Worm (Caenorhabditis elegans): Measurements from ENCODE around the gene K08F9.1.
"Not testable (repeated sequence)": the region's sequence is repeated elsewhere in the genome, so short reads cannot be mapped to it uniquely, and the experiment has no call there.

Gene K08F9.1

DNA sequence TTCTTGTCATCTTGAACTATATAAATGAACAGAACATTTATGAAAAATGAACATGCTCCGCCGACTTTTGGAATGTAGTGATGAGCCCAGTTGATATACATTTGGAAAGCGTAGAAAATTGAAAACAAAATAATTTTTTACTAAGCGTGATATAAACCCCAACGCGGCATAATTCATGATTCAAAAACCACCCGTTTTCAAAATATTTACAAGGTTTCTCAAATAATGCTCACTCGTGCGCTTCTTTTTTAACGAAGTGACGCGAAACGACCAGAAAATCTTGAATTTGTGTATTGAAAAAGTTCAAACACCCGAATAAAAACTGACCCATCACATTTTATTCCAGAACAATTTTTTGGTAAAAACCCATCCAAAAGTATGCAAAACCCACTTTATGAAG, 15.8 kb downstream of the K08F9.1 start, which contains the start of gene srj-27:
Gene srj-27 (minus strand): TSS at position 101 of the 400 bp plus-strand sequence.
- TF ChIP-seq ztf-23 (GFP tag; IDR thresholded peaks at IDR 0.05): no peak
- TF ChIP-seq ref-1 (GFP tag; conservative IDR thresholded peaks at IDR 0.05): no peak
- TF ChIP-seq ztf-29 (GFP tag; IDR thresholded peaks at IDR 0.05): no peak
- TF ChIP-seq med-1 (GFP tag; optimal IDR thresholded peaks at IDR 0.05; ENCODE audit: insufficient read depth): no peak
- no peak for TF ChIP-seq cog-1 (tag; optimal IDR thresholded peaks at IDR 0.05)
- no peak for TF ChIP-seq T22C8.4 (GFP tag; IDR thresholded peaks at IDR 0.05)

DNA sequence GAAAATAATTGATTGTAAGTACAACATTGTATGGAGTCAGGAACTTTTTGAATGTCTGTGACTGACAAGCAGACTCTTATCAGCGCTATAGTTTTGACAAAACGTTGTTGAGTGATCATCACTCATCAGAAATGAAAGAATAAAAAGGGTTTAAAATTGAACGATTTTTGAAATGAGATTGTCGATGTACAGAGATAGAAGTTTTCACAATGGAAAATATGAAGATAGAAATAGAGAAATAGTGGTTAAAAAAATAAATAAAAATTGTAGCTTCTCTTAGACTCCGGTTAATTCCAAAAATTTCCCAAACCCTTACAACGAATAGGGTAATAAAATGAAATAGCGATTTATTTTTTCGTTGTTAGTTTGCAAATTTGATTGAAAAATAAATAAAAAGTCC, 18.0 kb downstream of the K08F9.1 start, which contains the start of gene ugt-30:
Gene ugt-30 (minus strand): TSS at position 101 of the 400 bp plus-strand sequence.
- TF ChIP-seq T22C8.4 (GFP tag; IDR thresholded peaks at IDR 0.05); flt-1 (GFP tag; IDR thresholded peaks at IDR 0.05); ref-1 (GFP tag; conservative IDR thresholded peaks at IDR 0.05): not testable (repeated sequence)

DNA sequence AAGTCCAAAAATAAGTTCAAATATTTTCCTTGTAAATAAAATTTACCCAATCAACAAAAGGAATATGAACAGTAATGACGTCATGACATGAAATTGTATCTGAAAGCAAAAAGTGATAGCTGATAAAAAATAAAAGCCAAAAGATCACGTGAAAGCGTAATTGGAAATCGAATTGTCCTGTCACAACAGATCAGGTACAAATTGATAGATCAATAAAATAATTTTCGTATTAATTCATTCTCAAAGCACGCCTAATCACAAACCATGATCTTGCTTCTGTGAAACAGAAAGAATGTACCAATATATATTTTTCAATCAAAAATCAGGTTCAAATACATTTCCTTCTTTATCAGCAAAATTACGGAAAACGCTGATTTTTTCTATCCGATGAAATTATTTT, 23.7 kb downstream of the K08F9.1 start, which contains the start of gene flor-1:
Gene flor-1 (minus strand): TSS at position 101 of the 400 bp plus-strand sequence.
- TF ChIP-seq ztf-23 (GFP tag; IDR thresholded peaks at IDR 0.05) (no peak), med-1 (GFP tag; optimal IDR thresholded peaks at IDR 0.05; ENCODE audit: insufficient read depth) (no peak), T22C8.4 (GFP tag; IDR thresholded peaks at IDR 0.05) (no peak), cog-1 (tag; optimal IDR thresholded peaks at IDR 0.05) (no peak), klf-2 (GFP tag; conservative IDR thresholded peaks at IDR 0.05) (no peak), tab-1 (GFP tag; IDR thresholded peaks at IDR 0.05) (no peak), ref-1 (GFP tag; conservative IDR thresholded peaks at IDR 0.05) (no peak), flt-1 (GFP tag; IDR thresholded peaks at IDR 0.05) (no peak), ztf-29 (GFP tag; IDR thresholded peaks at IDR 0.05) (no peak)

DNA sequence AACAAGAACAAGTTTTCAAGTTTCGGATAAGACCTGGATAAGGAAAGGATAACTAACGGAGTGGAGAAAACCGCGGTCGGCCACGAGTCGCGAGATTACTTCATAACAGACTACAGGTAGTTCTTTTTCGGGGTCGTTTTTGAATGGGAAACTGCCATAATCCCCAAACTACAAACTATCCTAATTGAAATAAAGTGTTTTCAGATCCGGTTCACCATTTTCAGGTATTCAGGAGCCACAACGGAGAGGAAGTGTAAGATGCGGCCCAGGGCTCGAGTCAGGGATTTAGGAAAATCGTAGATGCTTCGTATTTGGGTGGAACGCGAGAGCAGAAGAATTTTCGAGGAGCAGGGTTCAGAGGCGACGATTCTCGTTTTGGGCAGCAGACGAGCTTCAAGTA, 27.2 kb downstream of the K08F9.1 start, which contains the start of gene T01G5.8:
Gene T01G5.8 (plus strand): TSS at position 301 of the 400 bp plus-strand sequence.
- TF ChIP-seq cog-1 (tag; optimal IDR thresholded peaks at IDR 0.05); T22C8.4 (GFP tag; IDR thresholded peaks at IDR 0.05); tab-1 (GFP tag; IDR thresholded peaks at IDR 0.05): not testable (repeated sequence)

DNA sequence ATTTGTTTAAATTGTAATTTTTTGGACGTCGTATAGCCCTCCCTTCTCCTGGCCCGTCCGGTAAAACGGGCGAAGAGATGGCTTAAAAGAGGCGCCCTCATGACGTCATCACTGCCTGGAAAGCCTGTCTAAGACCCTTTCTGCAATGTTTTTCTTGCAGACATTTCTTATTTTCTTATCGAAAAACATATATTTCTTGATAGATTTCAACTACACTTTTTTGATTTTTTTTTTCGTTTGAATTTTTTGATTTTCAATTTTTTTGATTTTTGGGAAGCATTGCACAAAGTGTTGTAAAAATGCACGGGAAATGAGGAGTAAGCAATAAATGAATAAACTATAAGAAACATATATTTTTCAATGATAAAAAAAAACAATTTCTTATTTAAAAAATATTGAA, 29.2 kb downstream of the K08F9.1 start, which contains the start of gene T01G5.6:
Gene T01G5.6 (minus strand): TSS at position 101 of the 400 bp plus-strand sequence.
- TF ChIP-seq klf-2 (GFP tag; conservative IDR thresholded peaks at IDR 0.05): no peak
- TF ChIP-seq med-1 (GFP tag; optimal IDR thresholded peaks at IDR 0.05; ENCODE audit: insufficient read depth): no peak
- TF ChIP-seq T22C8.4 (GFP tag; IDR thresholded peaks at IDR 0.05): no peak
- no peak for TF ChIP-seq flt-1 (GFP tag; IDR thresholded peaks at IDR 0.05)
- TF ChIP-seq tab-1 (GFP tag; IDR thresholded peaks at IDR 0.05): no peak
- no peak for TF ChIP-seq ztf-23 (GFP tag; IDR thresholded peaks at IDR 0.05)
- TF ChIP-seq ztf-29 (GFP tag; IDR thresholded peaks at IDR 0.05): no peak
- no peak for TF ChIP-seq cog-1 (tag; optimal IDR thresholded peaks at IDR 0.05)
- TF ChIP-seq ref-1 (GFP tag; conservative IDR thresholded peaks at IDR 0.05): no peak

DNA sequence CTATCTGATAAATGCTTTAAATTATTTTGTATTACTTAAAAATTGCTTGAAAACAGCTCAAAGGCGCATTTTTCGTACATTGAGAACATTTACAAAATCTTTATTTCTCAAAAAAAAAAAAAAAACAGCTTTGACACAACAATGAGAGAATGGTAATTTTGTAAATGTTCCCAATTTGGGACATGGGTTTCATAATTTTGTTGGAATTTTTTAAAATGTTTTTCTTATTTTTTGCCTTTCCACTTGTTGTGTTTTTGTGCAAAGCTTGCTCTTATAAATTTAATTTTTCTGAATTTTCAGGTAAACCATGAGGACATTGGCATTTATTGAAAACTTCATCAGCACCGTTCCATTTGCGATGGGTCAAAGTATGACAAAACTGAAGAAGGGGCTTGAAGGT, 31.5 kb downstream of the K08F9.1 start, which contains the start of gene T01G5.7:
Gene T01G5.7 (plus strand): TSS at position 301 of the 400 bp plus-strand sequence.
- TF ChIP-seq tab-1 (GFP tag; IDR thresholded peaks at IDR 0.05) (no peak), flt-1 (GFP tag; IDR thresholded peaks at IDR 0.05) (no peak), med-1 (GFP tag; optimal IDR thresholded peaks at IDR 0.05; ENCODE audit: insufficient read depth) (no peak), ref-1 (GFP tag; conservative IDR thresholded peaks at IDR 0.05) (no peak)

DNA sequence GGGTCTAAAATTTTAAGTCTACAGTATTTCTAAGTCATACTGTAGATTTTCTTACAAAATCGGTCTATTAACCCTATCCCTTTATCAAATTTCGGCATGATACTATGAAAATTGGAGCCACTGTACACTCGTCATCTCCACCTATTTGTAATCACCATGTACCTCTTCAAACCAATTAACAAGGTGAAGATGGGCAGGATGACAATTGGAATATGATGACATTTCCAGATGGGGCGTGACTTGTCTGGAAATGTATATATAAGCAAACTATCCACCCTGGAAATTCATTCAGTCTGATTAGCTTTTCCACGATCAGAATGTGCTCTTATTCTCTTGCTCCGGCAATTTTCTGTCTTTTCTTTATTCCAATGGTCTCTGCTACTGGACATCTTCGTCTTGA, 33.9 kb downstream of the K08F9.1 start, which contains the start of gene Y75B12A.2:
Gene Y75B12A.2 (plus strand): TSS at position 301 of the 400 bp plus-strand sequence.
- TF ChIP-seq cog-1 (tag; optimal IDR thresholded peaks at IDR 0.05): no peak
- TF ChIP-seq ztf-29 (GFP tag; IDR thresholded peaks at IDR 0.05): no peak
- no peak for TF ChIP-seq ztf-23 (GFP tag; IDR thresholded peaks at IDR 0.05)
- no peak for TF ChIP-seq klf-2 (GFP tag; conservative IDR thresholded peaks at IDR 0.05)

DNA sequence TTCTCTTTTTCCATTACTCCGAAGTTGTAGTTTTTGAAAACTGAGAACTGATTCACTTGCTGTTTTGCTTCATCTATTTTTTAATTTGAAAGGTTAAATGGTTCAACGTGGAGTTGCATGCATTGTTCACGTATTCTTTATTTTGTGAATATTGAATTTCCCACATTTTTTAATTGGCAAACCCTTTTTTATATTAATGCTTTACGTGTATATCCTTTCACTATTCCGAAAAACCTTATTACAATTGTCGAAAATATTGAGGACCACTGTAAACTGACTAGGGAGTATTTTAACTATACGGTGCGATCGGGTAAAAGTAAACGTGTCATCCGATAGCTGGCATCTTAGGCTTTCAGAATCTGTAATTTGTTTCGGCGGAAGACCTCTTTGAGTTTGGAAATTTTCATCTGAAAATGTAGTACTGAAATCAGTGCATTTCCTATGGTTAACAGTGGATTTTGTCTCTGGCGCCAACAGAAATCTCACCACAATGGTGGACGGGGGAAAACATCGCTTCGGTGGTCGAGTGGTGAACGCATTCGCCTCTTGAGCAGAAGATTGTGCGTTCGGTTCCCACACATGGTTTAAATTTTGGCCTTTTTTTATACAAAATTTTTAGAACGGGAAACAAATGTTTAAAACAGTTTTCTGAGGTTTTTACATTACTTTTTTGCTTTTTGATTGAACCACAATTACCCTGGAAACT, 37.1 kb downstream of the K08F9.1 start, which contains the start of gene C01G10.14:
Gene C01G10.14 (minus strand): TSS at position 51 of the 706 bp plus-strand sequence.
- TF ChIP-seq med-1 (GFP tag; optimal IDR thresholded peaks at IDR 0.05; ENCODE audit: insufficient read depth); T22C8.4 (GFP tag; IDR thresholded peaks at IDR 0.05); cog-1 (tag; optimal IDR thresholded peaks at IDR 0.05): not testable (repeated sequence)

DNA sequence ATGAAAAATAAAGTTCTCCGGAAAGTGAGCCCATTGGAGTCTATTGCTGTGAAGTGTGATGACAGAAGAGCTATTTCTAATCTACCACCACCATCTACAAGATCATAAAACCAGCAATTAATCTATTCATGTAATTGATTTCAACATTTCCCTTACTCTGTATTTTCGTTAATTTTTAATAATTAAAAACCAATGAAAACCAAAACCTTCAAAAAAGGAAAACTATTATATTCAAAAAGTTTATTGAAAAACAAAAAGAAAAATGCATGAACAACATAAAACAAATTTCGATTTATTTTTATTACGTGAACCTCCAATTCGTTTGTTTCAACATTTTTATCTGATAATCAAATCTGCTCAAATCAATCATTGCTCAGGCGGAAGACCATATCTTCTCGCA, 43.7 kb downstream of the K08F9.1 start, which contains the start of gene C01G10.1:
Gene C01G10.1 (plus strand): TSS at position 301 of the 400 bp plus-strand sequence.
- TF ChIP-seq ztf-29 (GFP tag; IDR thresholded peaks at IDR 0.05) (no peak), T22C8.4 (GFP tag; IDR thresholded peaks at IDR 0.05) (no peak), ztf-23 (GFP tag; IDR thresholded peaks at IDR 0.05) (no peak), cog-1 (tag; optimal IDR thresholded peaks at IDR 0.05) (no peak), flt-1 (GFP tag; IDR thresholded peaks at IDR 0.05) (no peak), tab-1 (GFP tag; IDR thresholded peaks at IDR 0.05) (no peak), ref-1 (GFP tag; conservative IDR thresholded peaks at IDR 0.05) (no peak)

DNA sequence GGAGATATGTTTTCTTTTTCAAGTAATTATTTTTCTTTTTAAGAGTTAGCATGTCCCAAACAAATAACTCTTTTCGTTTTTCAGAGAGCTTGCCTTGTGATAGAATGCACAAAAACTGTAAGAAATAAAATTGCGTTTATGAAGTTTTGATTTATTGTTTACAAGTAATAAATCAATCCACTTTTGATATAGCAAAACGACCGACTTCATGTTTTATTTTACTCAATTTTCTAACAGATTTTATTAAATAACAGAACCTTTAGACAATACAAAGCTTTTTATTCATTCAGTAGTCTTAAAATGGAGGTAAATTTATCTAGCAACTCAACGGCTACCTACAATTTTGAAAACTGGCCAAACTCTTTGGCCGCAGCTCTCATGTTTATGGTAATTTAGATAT, 48.4 kb downstream of the K08F9.1 start, which contains the start of gene srx-78:
Gene srx-78 (plus strand): TSS at position 301 of the 400 bp plus-strand sequence.
- TF ChIP-seq flt-1 (GFP tag; IDR thresholded peaks at IDR 0.05): no peak
- no peak for TF ChIP-seq klf-2 (GFP tag; conservative IDR thresholded peaks at IDR 0.05)
- TF ChIP-seq ztf-23 (GFP tag; IDR thresholded peaks at IDR 0.05): no peak
- TF ChIP-seq T22C8.4 (GFP tag; IDR thresholded peaks at IDR 0.05): no peak
